Worm (Caenorhabditis elegans) whole organism, L2 larva: ENCODE measurements around the gene gba-4.

Experiments
- C34F6.9 ChIP-seq: fragments of 150-350 bp; optimal IDR thresholded peaks from 2 replicates; lab custom pipeline; 2014; ENCODE audit warnings: missing biosample characterization, missing genetic modification characterization
- F13H6.1 ChIP-seq: sonication (generic microtip); optimal IDR thresholded peaks from 2 replicates; lab custom pipeline; 2016; ENCODE audit warnings: missing genetic modification characterization, missing compliant biosample characterization
- Y55F3AM.14 ChIP-seq: fragments of 200-800 bp; sonication (Bioruptor generic); optimal IDR thresholded peaks from 2 replicates; lab custom pipeline; 2018; ENCODE audit warnings: mild to moderate bottlenecking, missing genetic modification characterization, missing compliant biosample characterization
- alr-1 ChIP-seq: fragments of 150-350 bp; optimal IDR thresholded peaks from 2 replicates; lab custom pipeline; 2014; ENCODE audit warnings: missing biosample characterization, missing genetic modification characterization
- blmp-1 ChIP-seq: sonication (generic microtip); optimal IDR thresholded peaks from 2 replicates; lab custom pipeline; 2017; ENCODE audit warnings: missing genetic modification characterization, mild to moderate bottlenecking, missing compliant biosample characterization, antibody characterized with exemption, moderate library complexity; ENCODE audit not compliant: insufficient read depth
- ceh-82 ChIP-seq: fragments of 150-350 bp; optimal IDR thresholded peaks from 2 replicates; lab custom pipeline; 2014; ENCODE audit warnings: missing biosample characterization, missing genetic modification characterization
- crh-2 ChIP-seq: sonication (generic microtip); optimal IDR thresholded peaks from 2 replicates; lab custom pipeline; 2017; ENCODE audit warnings: missing biosample characterization, missing genetic modification characterization
- dmd-4 ChIP-seq: sonication (generic microtip); optimal IDR thresholded peaks from 2 replicates; lab custom pipeline; 2017; ENCODE audit warnings: missing biosample characterization, missing genetic modification characterization
- egl-27 ChIP-seq: sonication (generic microtip); optimal IDR thresholded peaks from 3 replicates; lab custom pipeline; 2017; ENCODE audit warnings: missing biosample characterization, missing genetic modification reagents, missing genetic modification characterization
- elt-1 ChIP-seq: fragments of 150-350 bp; optimal IDR thresholded peaks from 2 replicates; lab custom pipeline; 2014; ENCODE audit warnings: missing biosample characterization, missing genetic modification characterization
- fos-1 ChIP-seq: fragments of 150-350 bp; optimal IDR thresholded peaks from 2 replicates; lab custom pipeline; 2014; ENCODE audit warnings: missing biosample characterization, missing genetic modification characterization
- gmeb-1 ChIP-seq: fragments of 150-350 bp; optimal IDR thresholded peaks from 2 replicates; lab custom pipeline; 2014; ENCODE audit warnings: missing biosample characterization, missing genetic modification characterization
- lin-11 ChIP-seq: fragments of 150-350 bp; sonication (generic microtip); optimal IDR thresholded peaks from 2 replicates; lab custom pipeline; 2014; ENCODE audit warnings: missing biosample characterization, missing genetic modification characterization, inconsistent platforms, mixed read lengths
- lin-13 ChIP-seq: fragments of 150-350 bp; optimal IDR thresholded peaks from 2 replicates; lab custom pipeline; 2014; ENCODE audit warnings: missing biosample characterization, missing genetic modification reagents, missing genetic modification characterization
- lsy-2 ChIP-seq, 2 experiments: fragments of 150-350 bp in 1 of 2; sonication (generic microtip) in 1 of 2; optimal IDR thresholded peaks; 2 replicates each; lab custom pipeline; 2014 to 2017; ENCODE audit warnings: missing biosample characterization in 2 of 2, missing genetic modification characterization in 2 of 2
- mab-5 ChIP-seq: fragments of 150-350 bp; optimal IDR thresholded peaks from 2 replicates; lab custom pipeline; 2014; ENCODE audit warnings: missing biosample characterization, missing genetic modification characterization
- nhr-10 ChIP-seq: sonication (generic microtip); optimal IDR thresholded peaks from 2 replicates; lab custom pipeline; 2017; ENCODE audit warnings: missing biosample characterization, missing genetic modification characterization
- nhr-12 ChIP-seq: fragments of 150-350 bp; optimal IDR thresholded peaks from 2 replicates; lab custom pipeline; 2014; ENCODE audit warnings: missing biosample characterization, missing genetic modification characterization
- nhr-129 ChIP-seq: fragments of 150-350 bp; optimal IDR thresholded peaks from 2 replicates; lab custom pipeline; 2014; ENCODE audit warnings: missing biosample characterization, missing genetic modification characterization
- nhr-21 ChIP-seq: fragments of 150-350 bp; optimal IDR thresholded peaks from 2 replicates; lab custom pipeline; 2014; ENCODE audit warnings: missing biosample characterization, missing genetic modification characterization
- nhr-237 ChIP-seq: fragments of 150-350 bp; optimal IDR thresholded peaks from 2 replicates; lab custom pipeline; 2014; ENCODE audit warnings: missing biosample characterization, missing genetic modification characterization
- nhr-25 ChIP-seq: fragments of 150-350 bp; sonication (generic microtip); optimal IDR thresholded peaks from 3 replicates; lab custom pipeline; 2014; ENCODE audit warnings: missing biosample characterization, missing genetic modification characterization
- nhr-6 ChIP-seq: fragments of 150-350 bp; optimal IDR thresholded peaks from 2 replicates; lab custom pipeline; 2014; ENCODE audit warnings: missing biosample characterization, missing genetic modification characterization
- nhr-77 ChIP-seq: fragments of 150-350 bp; optimal IDR thresholded peaks from 2 replicates; lab custom pipeline; 2014; ENCODE audit warnings: missing biosample characterization, missing genetic modification characterization
- sem-4 ChIP-seq: fragments of 150-350 bp; optimal IDR thresholded peaks from 2 replicates; lab custom pipeline; 2014; ENCODE audit warnings: missing biosample characterization, missing genetic modification reagents, missing genetic modification characterization
- sma-9 ChIP-seq, 2 experiments: fragments of 150-350 bp in 1 of 2; sonication (generic microtip) in 1 of 2; optimal IDR thresholded peaks; 2 replicates each; lab custom pipeline; 2014 to 2016; ENCODE audit warnings: missing genetic modification characterization in 2 of 2, mild to moderate bottlenecking in 1 of 2, missing biosample characterization in 1 of 2, missing compliant biosample characterization in 1 of 2, missing genetic modification reagents in 1 of 2, moderate library complexity in 1 of 2
- snpc-4 ChIP-seq: fragments of 150-350 bp; optimal IDR thresholded peaks from 2 replicates; lab custom pipeline; 2014; ENCODE audit warnings: missing biosample characterization, missing genetic modification characterization
- unc-39 ChIP-seq: fragments of 150-350 bp; optimal IDR thresholded peaks from 2 replicates; lab custom pipeline; 2014; ENCODE audit warnings: missing biosample characterization, missing genetic modification characterization
- unc-55 ChIP-seq: fragments of 150-350 bp; sonication (generic microtip); optimal IDR thresholded peaks from 3 replicates; lab custom pipeline; 2014; ENCODE audit warnings: missing biosample characterization, missing genetic modification reagents, missing genetic modification characterization
- unc-62 ChIP-seq: fragments of 150-350 bp; optimal IDR thresholded peaks from 2 replicates; lab custom pipeline; 2014; ENCODE audit warnings: missing biosample characterization, missing genetic modification reagents, missing genetic modification characterization
- zag-1 ChIP-seq: fragments of 150-350 bp; optimal IDR thresholded peaks from 2 replicates; lab custom pipeline; 2014; ENCODE audit warnings: missing biosample characterization, missing genetic modification characterization
- ztf-11 ChIP-seq: sonication (generic microtip); optimal IDR thresholded peaks from 2 replicates; lab custom pipeline; 2017; ENCODE audit warnings: missing biosample characterization, missing genetic modification characterization
- ztf-4 ChIP-seq: fragments of 150-350 bp; optimal IDR thresholded peaks from 2 replicates; lab custom pipeline; 2014; ENCODE audit warnings: missing biosample characterization, missing genetic modification characterization

The gba-4 gene

DNA sequence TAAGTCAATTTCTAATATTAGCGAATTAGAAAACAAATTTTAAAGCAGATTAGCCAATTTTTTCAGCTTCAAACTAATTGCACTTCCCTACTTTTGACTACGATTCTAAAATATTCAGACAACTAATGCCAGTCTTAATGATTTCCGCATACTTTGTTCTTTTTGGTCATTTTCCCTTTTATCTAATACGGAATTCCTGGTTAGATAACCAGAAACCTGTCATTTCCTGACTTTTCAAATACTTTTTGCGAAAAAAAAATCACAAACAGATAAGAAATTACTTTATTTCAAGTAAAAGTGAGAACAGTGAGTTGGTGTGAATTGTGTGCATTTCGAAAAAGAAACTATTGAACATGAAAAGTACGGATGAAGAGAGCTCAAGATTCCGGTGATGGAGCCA is 29.4 kb upstream of the gba-4 start:
- TF ChIP-seq fos-1 (peak; percentile 51), lin-13 (GFP tag; lab: Kevin White, UChicago) (no peak), elt-1 (tag; lab: Kevin White, UChicago) (no peak), ceh-82 (no peak)

DNA sequence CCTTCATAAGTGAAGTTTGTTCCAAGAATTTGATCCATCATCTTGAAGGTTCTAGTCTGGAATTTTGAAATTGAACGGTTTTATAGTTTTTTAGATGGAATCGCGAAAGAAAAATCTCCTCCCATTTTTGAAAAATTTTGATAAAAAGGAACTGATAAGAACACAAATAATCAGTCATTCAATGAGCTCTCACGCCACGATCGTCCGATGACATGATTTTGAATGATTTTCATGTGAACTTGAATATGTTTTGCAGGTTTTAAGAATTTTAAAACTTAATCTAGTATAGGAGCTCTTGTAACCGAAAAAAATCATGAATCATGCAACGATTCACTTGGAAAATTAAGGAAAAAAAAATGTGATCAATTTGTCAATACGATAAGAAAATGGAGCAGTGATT is 26.4 kb upstream of the gba-4 start, which contains the start of gene elo-5:
TSS of gene elo-5 (minus strand) at position 56 of the 400 bp plus-strand sequence.
- TF ChIP-seq egl-27 (tag; lab: Kevin White, UChicago) (no peak), nhr-21 (tag; lab: Kevin White, UChicago) (no peak), nhr-6 (tag; lab: Kevin White, UChicago) (no peak), zag-1 (tag; lab: Kevin White, UChicago) (no peak), nhr-25 (no peak), fos-1 (peak; percentile 76), nhr-237 (tag; lab: Kevin White, UChicago) (no peak)
- TF ChIP-seq, all 48 proteins: peak for 1

DNA sequence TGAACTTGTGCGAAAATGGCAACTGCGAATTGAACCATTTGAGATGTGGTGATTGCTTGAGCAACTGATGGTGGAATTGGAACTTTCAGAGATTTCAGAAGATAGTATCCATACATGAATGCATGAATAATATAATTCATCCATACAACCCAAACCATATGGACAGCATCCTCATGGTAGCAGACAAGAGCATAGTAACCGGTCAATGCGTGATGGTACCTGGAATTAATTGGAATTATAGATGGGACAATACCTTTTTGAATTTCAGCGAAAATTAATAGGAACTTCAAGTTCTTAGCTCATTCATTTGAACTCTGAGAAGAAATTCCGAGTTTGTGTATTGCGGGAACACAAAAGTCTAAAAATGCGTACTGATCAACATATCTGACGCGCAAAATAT is 24.2 kb upstream of the gba-4 start:
- TF ChIP-seq unc-39 (tag; lab: Kevin White, UChicago) (no peak), nhr-77 (tag; lab: Kevin White, UChicago) (no peak), gmeb-1 (tag; lab: Kevin White, UChicago) (no peak), lin-11 (tag; lab: Kevin White, UChicago) (no peak), ztf-11 (tag; lab: Kevin White, UChicago) (no peak), zag-1 (tag; lab: Kevin White, UChicago) (no peak), nhr-12 (tag; lab: Kevin White, UChicago) (no peak), fos-1 (no peak), nhr-10 (tag; lab: Kevin White, UChicago) (no peak), sem-4 (tag; lab: Kevin White, UChicago) (no peak), dmd-4 (tag; lab: Kevin White, UChicago) (no peak), alr-1 (tag; lab: Kevin White, UChicago) (no peak), nhr-129 (tag; lab: Kevin White, UChicago) (no peak), ztf-4 (tag; lab: Kevin White, UChicago) (no peak), C34F6.9 (tag; lab: Kevin White, UChicago) (no peak), lsy-2 (tag; optimal IDR thresholded peaks at IDR 0.05; lab: Kevin White, UChicago) (no peak), blmp-1 (tag; lab: Kevin White, UChicago) (no peak), unc-55 (GFP tag; lab: Kevin White, UChicago) (no peak)

DNA sequence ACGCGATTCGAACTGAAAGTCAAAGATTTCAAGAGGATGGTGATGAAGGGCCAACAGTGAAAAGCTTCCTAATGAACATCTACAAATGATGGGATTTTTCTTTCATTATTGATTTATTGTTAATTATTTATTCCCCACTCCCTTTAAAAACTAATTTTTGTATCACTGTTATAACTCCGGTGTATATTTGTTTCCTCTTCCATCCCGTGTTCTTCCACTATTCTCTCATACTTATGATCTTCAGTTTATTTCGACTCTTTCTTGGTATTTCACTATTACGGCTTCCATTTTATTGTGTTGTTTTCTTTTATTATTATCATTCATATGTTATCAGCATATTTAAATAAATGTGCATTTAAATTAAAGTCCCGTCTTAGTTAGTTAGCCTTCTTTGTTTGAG is 23.6 kb upstream of the gba-4 start:
- TF ChIP-seq elt-1 (tag; lab: Kevin White, UChicago) (no peak), unc-62 (GFP tag; lab: Kevin White, UChicago) (no peak), lsy-2 (tag; optimal IDR thresholded peaks at IDR 0.05; lab: Kevin White, UChicago) (no peak), fos-1 (peak; percentile 2), alr-1 (tag; lab: Kevin White, UChicago) (no peak)

- TF ChIP-seq unc-55 (GFP tag; lab: Kevin White, UChicago): peak; percentile 53
- no peak for TF ChIP-seq mab-5 (tag; lab: Kevin White, UChicago)
- peak in 1 of 2 experiments; percentile 26 for TF ChIP-seq lsy-2 (tag; optimal IDR thresholded peaks at IDR 0.05; lab: Kevin White, UChicago)
These were observed 20.2 kb upstream of the gba-4 start for ce11 chrIV:5370914-5371313.

ce11 chrIV:5369414-5369813 is 18.7 kb upstream of the gba-4 start, which contains the start of gene F41H10.3:
TSS of gene F41H10.3 (plus strand) at chrIV:5369801.
- TF ChIP-seq ztf-11 (tag; lab: Kevin White, UChicago) (no peak), C34F6.9 (tag; lab: Kevin White, UChicago) (peak; percentile 2)
- TF ChIP-seq, all 48 proteins: peak for 1

DNA sequence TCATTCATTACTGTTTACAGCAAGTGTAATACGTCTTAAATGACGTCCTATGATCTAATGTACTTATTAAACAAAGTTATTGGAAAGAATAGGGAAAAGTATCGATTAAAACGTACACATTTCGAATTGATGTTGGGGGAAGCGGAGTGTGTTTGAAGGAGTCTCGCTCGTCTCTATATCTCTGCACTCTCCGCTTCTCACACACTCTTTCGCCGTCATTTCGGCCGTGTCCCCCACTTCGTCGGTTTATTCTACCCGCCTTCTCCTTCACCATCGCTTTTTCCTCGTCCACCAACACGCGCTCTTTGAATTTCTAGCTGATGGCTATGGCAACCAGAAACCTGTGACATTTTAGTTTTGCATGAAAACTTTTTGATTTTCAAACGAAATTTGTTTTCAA is 18.2 kb upstream of the gba-4 start:
- peak; percentile 29 for TF ChIP-seq F13H6.1 (tag; lab: Kevin White, UChicago)
- TF ChIP-seq elt-1 (tag; lab: Kevin White, UChicago): no peak
- no peak for TF ChIP-seq Y55F3AM.14 (GFP tag; lab: Kevin White, UChicago)
- peak; percentile 34 for TF ChIP-seq crh-2 (tag; lab: Kevin White, UChicago)
- peak; percentile 37 for TF ChIP-seq snpc-4 (tag; lab: Kevin White, UChicago)
- peak; percentile 11 for TF ChIP-seq sma-9 (GFP tag; optimal IDR thresholded peaks at IDR 0.05; lab: Kevin White, UChicago)
- TF ChIP-seq sma-9 (tag; optimal IDR thresholded peaks at IDR 0.05; lab: Kevin White, UChicago): no peak
- TF ChIP-seq unc-55 (GFP tag; lab: Kevin White, UChicago): peak; percentile 52
- TF ChIP-seq nhr-25: peak; percentile 20
- peak; percentile 50 for TF ChIP-seq nhr-129 (tag; lab: Kevin White, UChicago)
- TF ChIP-seq zag-1 (tag; lab: Kevin White, UChicago): no peak
- peak in 1 of 2 experiments; percentile 45 for TF ChIP-seq lsy-2 (tag; optimal IDR thresholded peaks at IDR 0.05; lab: Kevin White, UChicago)
- no peak for TF ChIP-seq fos-1
- no peak for TF ChIP-seq alr-1 (tag; lab: Kevin White, UChicago)
- no peak for TF ChIP-seq nhr-77 (tag; lab: Kevin White, UChicago)
- TF ChIP-seq C34F6.9 (tag; lab: Kevin White, UChicago): peak; percentile 63
